Worm (Caenorhabditis elegans): ENCODE data around the gene C01G10.15.

ce11 chrV:15074907-15075306 is 12.2 kb downstream of the C01G10.15 start:
- TF ChIP-seq lin-13 (GFP tag; optimal IDR thresholded peaks at IDR 0.05) (no peak), unc-62 (GFP tag; optimal IDR thresholded peaks at IDR 0.05) (no peak), nhr-90 (tag; optimal IDR thresholded peaks at IDR 0.05; ENCODE audit: poor library complexity) (no peak)
